Worm (Caenorhabditis elegans) whole organism, L2 larva: ENCODE results near the gene srbc-32.
"Not testable (repeated sequence)": the region's sequence is repeated elsewhere in the genome, so short reads cannot be mapped to it uniquely, and the experiment has no call there.

Experiments used
- C34F6.9 ChIP-seq: fragments of 150-350 bp; optimal IDR thresholded peaks from 2 replicates; lab custom pipeline; 2014; ENCODE audit warnings: missing biosample characterization, missing genetic modification characterization
- R02D3.7 ChIP-seq: fragments of 150-350 bp; optimal IDR thresholded peaks from 2 replicates; lab custom pipeline; 2014; ENCODE audit warnings: missing biosample characterization, missing genetic modification characterization
- Y55F3AM.14 ChIP-seq: fragments of 200-800 bp; sonication (Bioruptor generic); optimal IDR thresholded peaks from 2 replicates; lab custom pipeline; 2018; ENCODE audit warnings: mild to moderate bottlenecking, missing genetic modification characterization, missing compliant biosample characterization
- alr-1 ChIP-seq: fragments of 150-350 bp; optimal IDR thresholded peaks from 2 replicates; lab custom pipeline; 2014; ENCODE audit warnings: missing biosample characterization, missing genetic modification characterization
- aly-2 ChIP-seq: fragments of 150-350 bp; optimal IDR thresholded peaks from 2 replicates; lab custom pipeline; 2014; ENCODE audit warnings: missing biosample characterization, missing genetic modification characterization
- ama-1 ChIP-seq: fragments of 150-350 bp; optimal IDR thresholded peaks from 2 replicates; lab custom pipeline; 2018; ENCODE audit warnings: inconsistent platforms
- blmp-1 ChIP-seq: sonication (generic microtip); optimal IDR thresholded peaks from 2 replicates; lab custom pipeline; 2017; ENCODE audit warnings: missing genetic modification characterization, mild to moderate bottlenecking, missing compliant biosample characterization, antibody characterized with exemption, moderate library complexity; ENCODE audit not compliant: insufficient read depth
- ceh-16 ChIP-seq: fragments of 150-350 bp; optimal IDR thresholded peaks from 2 replicates; lab custom pipeline; 2014; ENCODE audit warnings: missing biosample characterization, missing genetic modification characterization
- crh-2 ChIP-seq: sonication (generic microtip); optimal IDR thresholded peaks from 2 replicates; lab custom pipeline; 2017; ENCODE audit warnings: missing biosample characterization, missing genetic modification characterization
- elt-1 ChIP-seq: fragments of 150-350 bp; optimal IDR thresholded peaks from 2 replicates; lab custom pipeline; 2014; ENCODE audit warnings: missing biosample characterization, missing genetic modification characterization
- fos-1 ChIP-seq: fragments of 150-350 bp; optimal IDR thresholded peaks from 2 replicates; lab custom pipeline; 2014; ENCODE audit warnings: missing biosample characterization, missing genetic modification characterization
- gmeb-1 ChIP-seq: fragments of 150-350 bp; optimal IDR thresholded peaks from 2 replicates; lab custom pipeline; 2014; ENCODE audit warnings: missing biosample characterization, missing genetic modification characterization
- lin-13 ChIP-seq: fragments of 150-350 bp; optimal IDR thresholded peaks from 2 replicates; lab custom pipeline; 2014; ENCODE audit warnings: missing biosample characterization, missing genetic modification reagents, missing genetic modification characterization
- lin-39 ChIP-seq: fragments of 150-350 bp; optimal IDR thresholded peaks from 2 replicates; lab custom pipeline; 2014; ENCODE audit warnings: missing biosample characterization, missing genetic modification reagents, missing genetic modification characterization
- mab-5 ChIP-seq: fragments of 150-350 bp; optimal IDR thresholded peaks from 2 replicates; lab custom pipeline; 2014; ENCODE audit warnings: missing biosample characterization, missing genetic modification characterization
- mbf-1 ChIP-seq: sonication (generic microtip); optimal IDR thresholded peaks from 2 replicates; lab custom pipeline; 2017; ENCODE audit warnings: missing biosample characterization, missing genetic modification characterization
- mdl-1 ChIP-seq, 2 experiments: fragments of 150-350 bp in 1 of 2; sonication (generic microtip) in 1 of 2; optimal IDR thresholded peaks; 2 replicates each; lab custom pipeline; 2017; ENCODE audit warnings: missing biosample characterization in 2 of 2, missing genetic modification characterization in 2 of 2
- nhr-10 ChIP-seq: sonication (generic microtip); optimal IDR thresholded peaks from 2 replicates; lab custom pipeline; 2017; ENCODE audit warnings: missing biosample characterization, missing genetic modification characterization
- nhr-11 ChIP-seq: fragments of 150-350 bp; optimal IDR thresholded peaks from 2 replicates; lab custom pipeline; 2014; ENCODE audit warnings: missing biosample characterization, missing genetic modification characterization
- nhr-129 ChIP-seq: fragments of 150-350 bp; optimal IDR thresholded peaks from 2 replicates; lab custom pipeline; 2014; ENCODE audit warnings: missing biosample characterization, missing genetic modification characterization
- nhr-21 ChIP-seq: fragments of 150-350 bp; optimal IDR thresholded peaks from 2 replicates; lab custom pipeline; 2014; ENCODE audit warnings: missing biosample characterization, missing genetic modification characterization
- nhr-23 ChIP-seq: fragments of 150-350 bp; optimal IDR thresholded peaks from 2 replicates; lab custom pipeline; 2014; ENCODE audit warnings: missing biosample characterization, missing genetic modification reagents, missing genetic modification characterization
- nhr-237 ChIP-seq: fragments of 150-350 bp; optimal IDR thresholded peaks from 2 replicates; lab custom pipeline; 2014; ENCODE audit warnings: missing biosample characterization, missing genetic modification characterization
- nhr-77 ChIP-seq: fragments of 150-350 bp; optimal IDR thresholded peaks from 2 replicates; lab custom pipeline; 2014; ENCODE audit warnings: missing biosample characterization, missing genetic modification characterization
- peb-1 ChIP-seq: fragments of 150-350 bp; optimal IDR thresholded peaks from 2 replicates; lab custom pipeline; 2014; ENCODE audit warnings: missing biosample characterization, missing genetic modification characterization
- sem-4 ChIP-seq: fragments of 150-350 bp; optimal IDR thresholded peaks from 2 replicates; lab custom pipeline; 2014; ENCODE audit warnings: missing biosample characterization, missing genetic modification reagents, missing genetic modification characterization
- skn-1 ChIP-seq: sonication (generic microtip); optimal IDR thresholded peaks from 2 replicates; lab custom pipeline; 2017; ENCODE audit warnings: missing biosample characterization, missing genetic modification characterization
- sma-3 ChIP-seq: sonication (generic microtip); optimal IDR thresholded peaks from 2 replicates; lab custom pipeline; 2016; ENCODE audit warnings: missing genetic modification reagents, missing genetic modification characterization, missing compliant biosample characterization
- sma-9 ChIP-seq, 2 experiments: fragments of 150-350 bp in 1 of 2; sonication (generic microtip) in 1 of 2; optimal IDR thresholded peaks; 2 replicates each; lab custom pipeline; 2014 to 2016; ENCODE audit warnings: missing genetic modification characterization in 2 of 2, mild to moderate bottlenecking in 1 of 2, missing biosample characterization in 1 of 2, missing compliant biosample characterization in 1 of 2, missing genetic modification reagents in 1 of 2, moderate library complexity in 1 of 2
- snpc-4 ChIP-seq: fragments of 150-350 bp; optimal IDR thresholded peaks from 2 replicates; lab custom pipeline; 2014; ENCODE audit warnings: missing biosample characterization, missing genetic modification characterization
- unc-39 ChIP-seq: fragments of 150-350 bp; optimal IDR thresholded peaks from 2 replicates; lab custom pipeline; 2014; ENCODE audit warnings: missing biosample characterization, missing genetic modification characterization
- unc-55 ChIP-seq: fragments of 150-350 bp; sonication (generic microtip); optimal IDR thresholded peaks from 3 replicates; lab custom pipeline; 2014; ENCODE audit warnings: missing biosample characterization, missing genetic modification reagents, missing genetic modification characterization
- zag-1 ChIP-seq: fragments of 150-350 bp; optimal IDR thresholded peaks from 2 replicates; lab custom pipeline; 2014; ENCODE audit warnings: missing biosample characterization, missing genetic modification characterization
- ztf-1 ChIP-seq: fragments of 200-800 bp; sonication (Bioruptor generic); conservative IDR thresholded peaks from 2 replicates; pipeline ENCODE4 v1.3.6; 2022; ENCODE audit warnings: missing genetic modification characterization, missing compliant biosample characterization
- ztf-4 ChIP-seq: fragments of 150-350 bp; optimal IDR thresholded peaks from 2 replicates; lab custom pipeline; 2014; ENCODE audit warnings: missing biosample characterization, missing genetic modification characterization

The srbc-32 gene

ce11 chrV:3507691-3508090 is 20.9 kb upstream of the srbc-32 start, which contains the start of gene str-225:
Gene str-225 (plus strand): TSS chrV:3507822.
- TF ChIP-seq nhr-23: no peak
- no peak for TF ChIP-seq blmp-1
- no peak for TF ChIP-seq nhr-11 (tag; lab: Kevin White, UChicago)
- no peak for TF ChIP-seq gmeb-1 (tag; lab: Kevin White, UChicago)
- no peak for TF ChIP-seq sem-4
- no peak for TF ChIP-seq R02D3.7 (tag; lab: Kevin White, UChicago)
- TF ChIP-seq unc-55: no peak
- TF ChIP-seq snpc-4 (tag; lab: Kevin White, UChicago): no peak
- no peak for TF ChIP-seq nhr-10
- no peak for TF ChIP-seq elt-1 (tag; lab: Kevin White, UChicago)
- TF ChIP-seq alr-1 (tag; lab: Kevin White, UChicago): no peak
- TF ChIP-seq Y55F3AM.14 (GFP tag; lab: Kevin White, UChicago): no peak
- no peak for TF ChIP-seq mab-5
- no peak for TF ChIP-seq lin-13 (GFP tag; lab: Kevin White, UChicago)
- TF ChIP-seq crh-2: no peak
- no peak for TF ChIP-seq C34F6.9 (tag; lab: Kevin White, UChicago)

DNA sequence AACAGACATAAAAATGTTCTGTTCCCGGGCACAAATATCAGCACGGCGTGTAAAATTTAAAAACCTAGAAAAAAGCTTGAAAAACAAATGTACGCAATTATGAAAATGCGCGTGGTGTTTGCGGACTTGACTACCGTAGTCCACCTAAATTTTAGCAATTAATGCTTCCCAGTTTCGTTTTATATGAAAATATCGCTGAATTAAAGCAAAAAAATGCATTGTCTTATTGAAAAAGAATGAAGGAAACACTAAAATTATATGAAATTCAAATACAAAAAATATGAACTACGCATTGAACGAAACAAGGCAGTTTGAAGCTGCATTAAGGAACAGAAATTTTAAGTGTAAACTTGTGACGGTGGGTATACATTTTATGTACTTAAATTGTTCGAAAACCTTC is 19.5 kb upstream of the srbc-32 start, which contains the start of gene ugt-64:
Gene ugt-64, minus strand, starts transcription at position 101 of the 400 bp plus-strand sequence.
- TF ChIP-seq Y55F3AM.14 (GFP tag; lab: Kevin White, UChicago); alr-1 (tag; lab: Kevin White, UChicago); mab-5: not testable (repeated sequence)

ce11 chrV:3505745-3506144 is 19.0 kb upstream of the srbc-32 start:
- TF ChIP-seq sma-3: peak; percentile 25
- TF ChIP-seq Y55F3AM.14 (GFP tag; lab: Kevin White, UChicago): no peak
- no peak for TF ChIP-seq C34F6.9 (tag; lab: Kevin White, UChicago)
- no peak for TF ChIP-seq nhr-10
- no peak for TF ChIP-seq ztf-1 (GFP tag; lab: Robert Waterston, UW)
- TF ChIP-seq fos-1 (tag; lab: Kevin White, UChicago): peak; percentile 77
- no peak for TF ChIP-seq elt-1 (tag; lab: Kevin White, UChicago)
- no peak for TF ChIP-seq snpc-4 (tag; lab: Kevin White, UChicago)
- no peak for TF ChIP-seq unc-39
- TF ChIP-seq ceh-16 (tag; lab: Kevin White, UChicago): no peak
- no peak for TF ChIP-seq aly-2
- no peak for TF ChIP-seq ztf-4 (tag; lab: Kevin White, UChicago)
- no peak for TF ChIP-seq nhr-77 (tag; lab: Kevin White, UChicago)
- TF ChIP-seq nhr-237 (tag; lab: Kevin White, UChicago): no peak
- no peak for TF ChIP-seq lin-13 (GFP tag; lab: Kevin White, UChicago)
- no peak for TF ChIP-seq nhr-129 (tag; lab: Kevin White, UChicago)
- peak; percentile 70 for TF ChIP-seq blmp-1
- peak; percentile 64 for TF ChIP-seq crh-2
- TF ChIP-seq peb-1: no peak
- no peak for TF ChIP-seq mdl-1 (tag; optimal IDR thresholded peaks at IDR 0.05; lab: Kevin White, UChicago)
- no peak for TF ChIP-seq mbf-1 (tag; lab: Kevin White, UChicago)
- TF ChIP-seq R02D3.7 (tag; lab: Kevin White, UChicago): no peak
- peak; percentile 20 for TF ChIP-seq gmeb-1 (tag; lab: Kevin White, UChicago)
- TF ChIP-seq sem-4: no peak
- TF ChIP-seq zag-1: no peak
- TF ChIP-seq sma-9 (GFP tag; optimal IDR thresholded peaks at IDR 0.05; lab: Kevin White, UChicago): peak; percentile 79
- TF ChIP-seq sma-9 (tag; optimal IDR thresholded peaks at IDR 0.05; lab: Kevin White, UChicago): no peak
- TF ChIP-seq unc-55: no peak
- TF ChIP-seq mab-5: no peak

- TF ChIP-seq crh-2 (no peak), gmeb-1 (tag; lab: Kevin White, UChicago) (no peak), nhr-129 (tag; lab: Kevin White, UChicago) (no peak), mab-5 (no peak), ceh-16 (tag; lab: Kevin White, UChicago) (no peak), nhr-21 (tag; lab: Kevin White, UChicago) (no peak), unc-39 (no peak), skn-1 (tag; lab: Kevin White, UChicago) (no peak), nhr-11 (tag; lab: Kevin White, UChicago) (no peak), ama-1 (no peak), nhr-10 (no peak), elt-1 (tag; lab: Kevin White, UChicago) (no peak), nhr-23 (no peak), zag-1 (no peak), lin-39 (tag; lab: Kevin White, UChicago) (no peak), sma-9 (GFP tag; optimal IDR thresholded peaks at IDR 0.05; lab: Kevin White, UChicago) (no peak), sma-9 (tag; optimal IDR thresholded peaks at IDR 0.05; lab: Kevin White, UChicago) (no peak), Y55F3AM.14 (GFP tag; lab: Kevin White, UChicago) (no peak)
- TF ChIP-seq, all 48 proteins: peak for 0
These were observed 15.3 kb upstream of the srbc-32 start, which contains the start of the genes C07G3.8 and C07G3.10 for ce11 chrV:3502038-3502437. Gene C07G3.8 (minus strand): TSS chrV:3502138. Gene C07G3.10 (plus strand): TSS chrV:3502307.
